Fruit fly (Drosophila melanogaster): ENCODE results near the gene CtIP.

Gene CtIP

dm6 chr3L:20402665-20403492 is 33.2 kb upstream of the CtIP start:
- TF ChIP-seq CG16779 (tag; optimal IDR thresholded peaks at IDR 0.05) (peak; percentile 28), CG3032 (tag; optimal IDR thresholded peaks at IDR 0.05) (peak; percentile 85), CG32006 (GFP tag; optimal IDR thresholded peaks at IDR 0.05) (no peak), Eip75B (GFP tag; optimal IDR thresholded peaks at IDR 0.05) (peak; percentile 69), ss (GFP tag; optimal IDR thresholded peaks at IDR 0.05) (peak; percentile 55 to 86), salr (GFP tag; optimal IDR thresholded peaks at IDR 0.05) (peak in 1 of 2 experiments; percentile 57), eg (GFP tag; IDR thresholded peaks at IDR 0.05) (no peak), CG8319 (GFP tag; optimal IDR thresholded peaks at IDR 0.05) (peak; percentile 34), CG15336 (GFP tag; IDR thresholded peaks at IDR 0.05) (peak; percentile 25; the same call in 1 of the 2 replicates), CG4318 (GFP tag; optimal IDR thresholded peaks at IDR 0.05) (no peak), Hr39 (GFP tag; optimal IDR thresholded peaks at IDR 0.05) (peak; percentile 70), topi (GFP tag; optimal IDR thresholded peaks at IDR 0.05) (peak; percentile 60), cyc (GFP tag; optimal IDR thresholded peaks at IDR 0.05) (peak; percentile 53), Gug (GFP tag; IDR thresholded peaks at IDR 0.05) (no peak), fd85E (GFP tag; optimal IDR thresholded peaks at IDR 0.05) (no peak), CG7368 (GFP tag; optimal IDR thresholded peaks at IDR 0.05) (peak; percentile 55), Smox (GFP tag; optimal IDR thresholded peaks at IDR 0.05) (peak; percentile 72), vri (GFP tag; optimal IDR thresholded peaks at IDR 0.05) (peak; percentile 49), esn (GFP tag; optimal IDR thresholded peaks at IDR 0.05) (peak; percentile 54), Hr4 (GFP tag; optimal IDR thresholded peaks at IDR 0.05) (no peak), acj6 (GFP tag; optimal IDR thresholded peaks at IDR 0.05) (peak; percentile 73), Sox15 (GFP tag; optimal IDR thresholded peaks at IDR 0.05) (peak; percentile 24), net (GFP tag; optimal IDR thresholded peaks at IDR 0.05) (peak; percentile 17), fd59A (GFP tag; optimal IDR thresholded peaks at IDR 0.05) (peak; percentile 72), CG8632 (GFP tag; optimal IDR thresholded peaks at IDR 0.05) (peak; percentile 49), pdm3 (GFP tag; optimal IDR thresholded peaks at IDR 0.05) (peak; percentile 65), Sox14 (GFP tag; optimal IDR thresholded peaks at IDR 0.05) (peak; percentile 56), fkh (GFP tag; optimal IDR thresholded peaks at IDR 0.05) (no peak), achi (GFP tag; optimal IDR thresholded peaks at IDR 0.05) (peak; percentile 66), CG6276 (GFP tag; optimal IDR thresholded peaks at IDR 0.05) (no peak), CG10631 (GFP tag; optimal IDR thresholded peaks at IDR 0.05) (peak; percentile 39), Met (GFP tag; optimal IDR thresholded peaks at IDR 0.05) (peak; percentile 62), Sox102F (GFP tag; optimal IDR thresholded peaks at IDR 0.05) (peak; percentile 51), CG11762 (GFP tag; optimal IDR thresholded peaks at IDR 0.05; ENCODE audit: insufficient read depth) (peak; percentile 46), CG34406 (GFP tag; optimal IDR thresholded peaks at IDR 0.05) (peak; percentile 60), CG31627 (GFP tag; optimal IDR thresholded peaks at IDR 0.05) (peak; percentile 64), CG6808 (GFP tag; optimal IDR thresholded peaks at IDR 0.05) (peak; percentile 76), CG6792 (GFP tag; optimal IDR thresholded peaks at IDR 0.05) (peak; percentile 72), dac (GFP tag; optimal IDR thresholded peaks at IDR 0.05) (no peak), Eip93F (GFP tag; optimal IDR thresholded peaks at IDR 0.05) (peak; percentile 23), CG3919 (GFP tag; optimal IDR thresholded peaks at IDR 0.05) (peak; percentile 56), CG10669 (GFP tag; optimal IDR thresholded peaks at IDR 0.05) (peak; percentile 77), CG6854 (GFP tag; optimal IDR thresholded peaks at IDR 0.05) (no peak), CG9139 (GFP tag; optimal IDR thresholded peaks at IDR 0.05) (peak; percentile 73), svp (GFP tag) (peak; percentile 80), Lpt (GFP tag; optimal IDR thresholded peaks at IDR 0.05) (no peak), Ets21C (GFP tag; optimal IDR thresholded peaks at IDR 0.05) (peak; percentile 46), Hr38 (GFP tag; optimal IDR thresholded peaks at IDR 0.05) (no peak), Eip78C (GFP tag) (peak; percentile 91), CG1621 (tag; optimal IDR thresholded peaks at IDR 0.05) (peak; percentile 75)
